Worm (Caenorhabditis elegans): ENCODE data around the gene col-116.

- TF ChIP-seq med-1 (GFP tag; optimal IDR thresholded peaks at IDR 0.05; ENCODE audit: insufficient read depth) (no peak), T22C8.4 (GFP tag; IDR thresholded peaks at IDR 0.05) (no peak), ref-1 (GFP tag; conservative IDR thresholded peaks at IDR 0.05) (no peak), ztf-29 (GFP tag; IDR thresholded peaks at IDR 0.05) (no peak), flt-1 (GFP tag; IDR thresholded peaks at IDR 0.05) (no peak), klf-2 (GFP tag; conservative IDR thresholded peaks at IDR 0.05) (no peak)
These were observed 7.6 kb upstream of the col-116 start, which contains the start of gene F17E9.4 for ce11 chrIV:8348073-8348472.
